Worm (Caenorhabditis elegans) whole organism, L4/young adult: ENCODE results near the gene blos-2.

Experiments
- dao-5 ChIP-seq: sonication (generic microtip); optimal IDR thresholded peaks from 2 replicates; lab custom pipeline; 2016; ENCODE audit warnings: missing genotype, missing genetic modification characterization, moderate library complexity, missing compliant biosample characterization
- him-1 ChIP-seq: sonication (generic microtip); optimal IDR thresholded peaks from 2 replicates; lab custom pipeline; 2016; ENCODE audit warnings: missing genotype, missing genetic modification reagents, missing genetic modification characterization, missing compliant biosample characterization

DNA sequence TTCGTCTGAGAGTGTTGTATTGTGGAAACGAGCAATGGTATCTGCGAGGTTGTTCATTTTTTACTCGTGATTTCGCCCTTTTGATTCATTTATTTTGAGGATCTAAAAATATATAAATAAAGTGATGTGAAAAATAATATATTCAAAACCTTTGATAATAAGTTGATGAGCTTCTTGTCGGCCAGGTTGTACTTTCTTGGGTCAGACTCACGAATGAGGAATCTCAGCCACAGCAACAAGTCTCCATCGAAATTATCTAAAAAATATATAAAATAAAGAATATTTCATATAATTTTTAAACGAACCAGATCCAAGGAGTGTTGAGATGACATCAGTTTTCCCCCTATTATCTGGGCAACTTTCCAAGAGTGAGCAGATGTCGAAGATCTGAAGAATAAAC lies 8.4 kb downstream of the blos-2 start, which contains the start of gene Y73B6BL.288:
- TF ChIP-seq dao-5 (no peak), him-1 (no peak)
